Worm (Caenorhabditis elegans): ENCODE data around the gene him-8.

DNA sequence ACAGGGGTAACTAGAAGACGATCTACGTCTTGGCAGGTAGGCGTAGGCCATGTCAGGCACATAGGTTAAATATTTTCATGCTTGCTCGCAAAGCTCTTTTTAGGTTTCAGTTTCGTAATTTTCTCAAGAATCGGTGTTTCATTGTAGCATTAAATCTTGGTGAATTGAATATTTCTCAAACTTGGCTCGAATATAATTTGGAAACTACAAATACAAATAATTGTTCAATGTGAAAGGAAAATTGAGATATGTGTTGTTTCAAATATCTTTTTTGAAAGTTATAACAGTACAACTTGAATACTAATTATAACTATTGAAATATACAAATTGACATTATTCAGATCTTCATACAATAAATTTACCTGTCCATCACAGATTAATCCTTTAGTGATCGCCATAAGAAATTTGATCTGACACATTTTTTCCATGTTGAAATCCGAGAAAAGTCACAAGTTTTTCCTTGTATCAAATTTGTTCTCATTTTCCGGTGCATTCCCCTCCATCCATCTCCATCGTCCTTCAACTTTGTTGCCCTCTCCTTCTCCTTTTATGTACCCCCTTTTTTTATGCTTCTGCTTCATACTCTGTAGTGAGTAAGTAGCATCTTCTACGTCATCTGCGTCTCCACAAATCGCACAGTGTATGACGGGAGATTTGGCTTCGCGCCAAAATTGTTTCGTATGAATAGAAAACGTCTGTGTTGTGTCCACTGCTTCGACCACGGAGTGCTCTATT is 37.4 kb upstream of the him-8 start, which contains the start of gene C02F4.5:
- TF ChIP-seq pag-3 (tag; optimal IDR thresholded peaks at IDR 0.05; ENCODE audit: borderline replicate concordance, insufficient read depth) (no peak), lin-39 (tag; optimal IDR thresholded peaks at IDR 0.05) (no peak), F16B12.6 (tag; optimal IDR thresholded peaks at IDR 0.05) (no peak), dpl-1 (GFP tag; optimal IDR thresholded peaks at IDR 0.05) (no peak), aly-2 (tag; optimal IDR thresholded peaks at IDR 0.05) (no peak), mdl-1 (tag; optimal IDR thresholded peaks at IDR 0.05) (no peak), nhr-28 (tag; optimal IDR thresholded peaks at IDR 0.05) (no peak), mep-1 (tag; optimal IDR thresholded peaks at IDR 0.05) (no peak), nhr-77 (tag; optimal IDR thresholded peaks at IDR 0.05) (no peak), egl-27 (tag; optimal IDR thresholded peaks at IDR 0.05) (no peak)

Measured in whole organism, L1 larva.